Worm (Caenorhabditis elegans) whole organism, L1 larva: ENCODE results near the gene T19C9.8.

Source experiments
- aly-2 ChIP-seq: fragments of 150-350 bp; optimal IDR thresholded peaks from 2 replicates; lab custom pipeline; 2014; ENCODE audit warnings: missing biosample characterization, missing genetic modification characterization
- egl-27 ChIP-seq, 2 experiments: fragments of 150-350 bp in 1 of 2; sonication (generic microtip); optimal IDR thresholded peaks; 3 replicates each; lab custom pipeline; 2017 to 2018; ENCODE audit warnings: missing biosample characterization in 2 of 2, missing genetic modification characterization in 2 of 2, missing genetic modification reagents in 2 of 2
- fkh-4 ChIP-seq: sonication (generic microtip); optimal IDR thresholded peaks from 2 replicates; lab custom pipeline; 2016; ENCODE audit warnings: missing compliant biosample characterization, missing genetic modification characterization, borderline replicate concordance
- hlh-4 ChIP-seq: sonication (generic microtip); optimal IDR thresholded peaks from 2 replicates; lab custom pipeline; 2016; ENCODE audit warnings: mild to moderate bottlenecking, missing genetic modification characterization, missing compliant biosample characterization
- isw-1 ChIP-seq: fragments of 200-800 bp; sonication (Bioruptor generic); IDR thresholded peaks from 2 replicates; pipeline ENCODE4 v1.3.6; 2022; ENCODE audit warnings: missing genetic modification characterization, missing compliant biosample characterization
- nhr-11 ChIP-seq: fragments of 150-350 bp; optimal IDR thresholded peaks from 2 replicates; lab custom pipeline; 2014; ENCODE audit warnings: missing biosample characterization, missing genetic modification characterization
- nhr-28 ChIP-seq: fragments of 150-350 bp; optimal IDR thresholded peaks from 2 replicates; lab custom pipeline; 2014; ENCODE audit warnings: missing biosample characterization, missing genetic modification characterization
- nhr-76 ChIP-seq: sonication (generic microtip); optimal IDR thresholded peaks from 2 replicates; lab custom pipeline; 2017; ENCODE audit warnings: missing biosample characterization, missing genetic modification characterization
- pqm-1 ChIP-seq: sonication (generic microtip); optimal IDR thresholded peaks from 3 replicates; lab custom pipeline; 2017; ENCODE audit warnings: missing biosample characterization, missing genetic modification characterization
- snu-23 ChIP-seq: sonication (generic microtip); optimal IDR thresholded peaks from 2 replicates; lab custom pipeline; 2016; ENCODE audit warnings: missing genetic modification characterization, missing compliant biosample characterization
- sox-4 ChIP-seq: sonication (generic microtip); optimal IDR thresholded peaks from 2 replicates; lab custom pipeline; 2016; ENCODE audit warnings: missing genetic modification characterization, missing compliant biosample characterization

- TF ChIP-seq egl-27 (tag; optimal IDR thresholded peaks at IDR 0.05; lab: Kevin White, UChicago), result no peak
- no peak for TF ChIP-seq nhr-28
- no peak for TF ChIP-seq nhr-11 (tag; lab: Kevin White, UChicago)
- TF ChIP-seq aly-2, result no peak
- no peak for TF ChIP-seq fkh-4 (tag; lab: Kevin White, UChicago)
- no peak for TF ChIP-seq isw-1 (GFP tag; lab: Robert Waterston, UW)
- no peak for TF ChIP-seq hlh-4
- no peak for TF ChIP-seq sox-4 (tag; lab: Kevin White, UChicago)
- TF ChIP-seq nhr-76 (tag; lab: Kevin White, UChicago), result no peak
- TF ChIP-seq snu-23 (GFP tag; lab: Kevin White, UChicago), result no peak
- TF ChIP-seq pqm-1, result no peak
These were observed 19.3 kb downstream of the T19C9.8 start for ce11 chrV:17258244-17258643.
